Worm (Caenorhabditis elegans): Measurements from ENCODE around the gene flp-18.

The flp-18 gene

ce11 chrX:3018505-3018996, at the start of gene flp-18:
TSS of gene flp-18 (minus strand) at chrX:3018555.
- TF ChIP-seq ztf-23 (GFP tag; IDR thresholded peaks at IDR 0.05) (no peak), cog-1 (tag; optimal IDR thresholded peaks at IDR 0.05) (no peak), ztf-29 (GFP tag; IDR thresholded peaks at IDR 0.05) (no peak), T22C8.4 (GFP tag; IDR thresholded peaks at IDR 0.05) (no peak), flt-1 (GFP tag; IDR thresholded peaks at IDR 0.05) (no peak), klf-2 (GFP tag; conservative IDR thresholded peaks at IDR 0.05) (no peak), tab-1 (GFP tag; IDR thresholded peaks at IDR 0.05) (no peak), ref-1 (GFP tag; conservative IDR thresholded peaks at IDR 0.05) (no peak), med-1 (GFP tag; optimal IDR thresholded peaks at IDR 0.05; ENCODE audit: insufficient read depth) (no peak)

ce11 chrX:3067052-3067451, 48.7 kb upstream of the flp-18 start:
- no peak for TF ChIP-seq ztf-29 (GFP tag; IDR thresholded peaks at IDR 0.05)
- no peak for TF ChIP-seq cog-1 (tag; optimal IDR thresholded peaks at IDR 0.05)
- TF ChIP-seq klf-2 (GFP tag; conservative IDR thresholded peaks at IDR 0.05), result no peak
- TF ChIP-seq ztf-23 (GFP tag; IDR thresholded peaks at IDR 0.05), result no peak
- TF ChIP-seq flt-1 (GFP tag; IDR thresholded peaks at IDR 0.05), result no peak
- no peak for TF ChIP-seq ref-1 (GFP tag; conservative IDR thresholded peaks at IDR 0.05)

- TF ChIP-seq ztf-23 (GFP tag; IDR thresholded peaks at IDR 0.05) (no peak), ref-1 (GFP tag; conservative IDR thresholded peaks at IDR 0.05) (no peak), med-1 (GFP tag; optimal IDR thresholded peaks at IDR 0.05; ENCODE audit: insufficient read depth) (no peak), tab-1 (GFP tag; IDR thresholded peaks at IDR 0.05) (no peak), flt-1 (GFP tag; IDR thresholded peaks at IDR 0.05) (no peak), cog-1 (tag; optimal IDR thresholded peaks at IDR 0.05) (no peak), klf-2 (GFP tag; conservative IDR thresholded peaks at IDR 0.05) (no peak), T22C8.4 (GFP tag; IDR thresholded peaks at IDR 0.05) (no peak)
Observed at ce11 chrX:3063274-3063673, 44.9 kb upstream of the flp-18 start, which contains the start of gene ceh-30. TSS of gene ceh-30 (plus strand) at chrX:3063574.

ce11 chrX:3061698-3062097, 43.3 kb upstream of the flp-18 start:
- TF ChIP-seq T22C8.4 (GFP tag; IDR thresholded peaks at IDR 0.05) (no peak), tab-1 (GFP tag; IDR thresholded peaks at IDR 0.05) (no peak), ztf-23 (GFP tag; IDR thresholded peaks at IDR 0.05) (no peak), flt-1 (GFP tag; IDR thresholded peaks at IDR 0.05) (no peak), ztf-29 (GFP tag; IDR thresholded peaks at IDR 0.05) (no peak), ref-1 (GFP tag; conservative IDR thresholded peaks at IDR 0.05) (no peak), klf-2 (GFP tag; conservative IDR thresholded peaks at IDR 0.05) (no peak), cog-1 (tag; optimal IDR thresholded peaks at IDR 0.05) (no peak), med-1 (GFP tag; optimal IDR thresholded peaks at IDR 0.05; ENCODE audit: insufficient read depth) (no peak)

- no peak for TF ChIP-seq klf-2 (GFP tag; conservative IDR thresholded peaks at IDR 0.05)
- TF ChIP-seq tab-1 (GFP tag; IDR thresholded peaks at IDR 0.05), result no peak
- no peak for TF ChIP-seq T22C8.4 (GFP tag; IDR thresholded peaks at IDR 0.05)
Observed at ce11 chrX:3059299-3059698, 40.9 kb upstream of the flp-18 start, which contains the start of gene rsef-1. TSS of gene rsef-1 (minus strand) at chrX:3059399.

- TF ChIP-seq tab-1 (GFP tag; IDR thresholded peaks at IDR 0.05) (no peak), ztf-23 (GFP tag; IDR thresholded peaks at IDR 0.05) (no peak), flt-1 (GFP tag; IDR thresholded peaks at IDR 0.05) (no peak), klf-2 (GFP tag; conservative IDR thresholded peaks at IDR 0.05) (no peak), ztf-29 (GFP tag; IDR thresholded peaks at IDR 0.05) (no peak), cog-1 (tag; optimal IDR thresholded peaks at IDR 0.05) (no peak), ref-1 (GFP tag; conservative IDR thresholded peaks at IDR 0.05) (no peak), T22C8.4 (GFP tag; IDR thresholded peaks at IDR 0.05) (no peak), med-1 (GFP tag; optimal IDR thresholded peaks at IDR 0.05; ENCODE audit: insufficient read depth) (no peak)
Observed at ce11 chrX:3057656-3058055, 39.3 kb upstream of the flp-18 start.

- TF ChIP-seq cog-1 (tag; optimal IDR thresholded peaks at IDR 0.05) (no peak), flt-1 (GFP tag; IDR thresholded peaks at IDR 0.05) (no peak), T22C8.4 (GFP tag; IDR thresholded peaks at IDR 0.05) (no peak), tab-1 (GFP tag; IDR thresholded peaks at IDR 0.05) (no peak), ztf-23 (GFP tag; IDR thresholded peaks at IDR 0.05) (no peak), ztf-29 (GFP tag; IDR thresholded peaks at IDR 0.05) (no peak), med-1 (GFP tag; optimal IDR thresholded peaks at IDR 0.05; ENCODE audit: insufficient read depth) (no peak), klf-2 (GFP tag; conservative IDR thresholded peaks at IDR 0.05) (no peak), ref-1 (GFP tag; conservative IDR thresholded peaks at IDR 0.05) (no peak)
Observed at ce11 chrX:3056098-3056497, 37.7 kb upstream of the flp-18 start.

ce11 chrX:3054802-3055201, 36.4 kb upstream of the flp-18 start, which contains the start of gene twk-26:
TSS of gene twk-26 (minus strand) at chrX:3054824.
- TF ChIP-seq ref-1 (GFP tag; conservative IDR thresholded peaks at IDR 0.05) (no peak), ztf-23 (GFP tag; IDR thresholded peaks at IDR 0.05) (no peak), med-1 (GFP tag; optimal IDR thresholded peaks at IDR 0.05; ENCODE audit: insufficient read depth) (no peak), klf-2 (GFP tag; conservative IDR thresholded peaks at IDR 0.05) (no peak), flt-1 (GFP tag; IDR thresholded peaks at IDR 0.05) (no peak), T22C8.4 (GFP tag; IDR thresholded peaks at IDR 0.05) (no peak), ztf-29 (GFP tag; IDR thresholded peaks at IDR 0.05) (no peak), cog-1 (tag; optimal IDR thresholded peaks at IDR 0.05) (no peak), tab-1 (GFP tag; IDR thresholded peaks at IDR 0.05) (no peak)

- TF ChIP-seq med-1 (GFP tag; optimal IDR thresholded peaks at IDR 0.05; ENCODE audit: insufficient read depth), result no peak
- no peak for TF ChIP-seq cog-1 (tag; optimal IDR thresholded peaks at IDR 0.05)
- no peak for TF ChIP-seq tab-1 (GFP tag; IDR thresholded peaks at IDR 0.05)
- TF ChIP-seq klf-2 (GFP tag; conservative IDR thresholded peaks at IDR 0.05), result no peak
- no peak for TF ChIP-seq T22C8.4 (GFP tag; IDR thresholded peaks at IDR 0.05)
- TF ChIP-seq flt-1 (GFP tag; IDR thresholded peaks at IDR 0.05), result no peak
- no peak for TF ChIP-seq ref-1 (GFP tag; conservative IDR thresholded peaks at IDR 0.05)
- no peak for TF ChIP-seq ztf-23 (GFP tag; IDR thresholded peaks at IDR 0.05)
Observed at ce11 chrX:3054394-3054793, 36.0 kb upstream of the flp-18 start.
